Worm (Caenorhabditis elegans) whole organism, young adult: Measurements from ENCODE around the gene srw-22.

Experiments used
- F22D6.2 ChIP-seq: sonication (generic microtip); optimal IDR thresholded peaks from 2 replicates; lab custom pipeline; 2016; ENCODE audit warnings: mild to moderate bottlenecking, missing genetic modification characterization, missing compliant biosample characterization
- K11D2.4 ChIP-seq: fragments of 200-800 bp; sonication (Bioruptor generic); IDR thresholded peaks from 2 replicates; pipeline ENCODE4 v1.3.6; 2022; ENCODE audit warnings: missing genetic modification reagents, missing genetic modification characterization, missing compliant biosample characterization
- K12H6.12 ChIP-seq: fragments of 200-800 bp; sonication (Bioruptor generic); optimal IDR thresholded peaks from 2 replicates; lab custom pipeline; 2018; ENCODE audit warnings: mild to moderate bottlenecking, missing genetic modification characterization, missing compliant biosample characterization
- ceh-27 ChIP-seq: fragments of 200-800 bp; sonication (Bioruptor generic); optimal IDR thresholded peaks from 2 replicates; lab custom pipeline; 2018; ENCODE audit warnings: mild to moderate bottlenecking, missing genetic modification characterization, moderate library complexity, missing compliant biosample characterization
- ceh-91 ChIP-seq: fragments of 200-800 bp; sonication (Bioruptor generic); IDR thresholded peaks from 2 replicates; pipeline ENCODE4 v1.3.6; 2022; ENCODE audit warnings: missing genetic modification reagents, missing genetic modification characterization, missing compliant biosample characterization
- die-1 ChIP-seq: sonication (generic microtip); optimal IDR thresholded peaks from 2 replicates; lab custom pipeline; 2016; ENCODE audit warnings: missing genotype, mild to moderate bottlenecking, missing genetic modification characterization, missing compliant biosample characterization
- egl-18 ChIP-seq: fragments of 200-800 bp; sonication (Bioruptor generic); IDR thresholded peaks from 2 replicates; pipeline ENCODE4 v1.3.6; 2022; ENCODE audit warnings: missing genetic modification reagents, missing genetic modification characterization, missing compliant biosample characterization
- tbp1 ChIP-seq: fragments of 200-800 bp; sonication (Bioruptor generic); optimal IDR thresholded peaks from 2 replicates; lab custom pipeline; 2018; ENCODE audit warnings: mild to moderate bottlenecking, missing genetic modification characterization, missing compliant biosample characterization
- zfh-2 ChIP-seq: fragments of 200-800 bp; sonication (Bioruptor generic); conservative IDR thresholded peaks from 2 replicates; pipeline ENCODE4 v1.3.6; 2022; ENCODE audit warnings: missing genetic modification reagents, missing genetic modification characterization, missing compliant biosample characterization

- no peak for TF ChIP-seq die-1
- no peak for TF ChIP-seq ceh-91 (GFP tag; lab: Robert Waterston, UW)
- no peak for TF ChIP-seq tbp1
- no peak for TF ChIP-seq egl-18 (GFP tag; lab: Robert Waterston, UW)
- no peak for TF ChIP-seq K12H6.12 (tag; lab: Kevin White, UChicago)
- TF ChIP-seq zfh-2 (GFP tag; lab: Robert Waterston, UW): no peak
- TF ChIP-seq K11D2.4 (GFP tag; lab: Robert Waterston, UW): no peak
- no peak for TF ChIP-seq F22D6.2 (tag; lab: Kevin White, UChicago)
- no peak for TF ChIP-seq ceh-27 (GFP tag; lab: Kevin White, UChicago)
Measured at ce11 chrV:15290995-15291394, 22.6 kb downstream of the srw-22 start, which contains the start of gene cyp-34A2.
